Worm (Caenorhabditis elegans): ENCODE results near the gene pstk-1.

pstk-1 gene

ce11 chrIII:12426558-12426957 lies 39.9 kb upstream of the pstk-1 start, which contains the start of gene pie-1:
TSS of gene pie-1 (plus strand) at chrIII:12426893.
- no peak for TF ChIP-seq aptf-2 (GFP tag; conservative IDR thresholded peaks at IDR 0.05)
- TF ChIP-seq ztf-28 (GFP tag; IDR thresholded peaks at IDR 0.05), result no peak
- no peak for TF ChIP-seq attf-3 (GFP tag; conservative IDR thresholded peaks at IDR 0.05)
- peak; percentile 100 for TF ChIP-seq efl-1 (GFP tag; optimal IDR thresholded peaks at IDR 0.05)
- peak; percentile 59 for TF ChIP-seq F49E8.2 (tag; optimal IDR thresholded peaks at IDR 0.05; ENCODE audit: insufficient read depth)
- no peak for TF ChIP-seq nfya-2 (GFP tag; IDR thresholded peaks at IDR 0.05)
- TF ChIP-seq ccch-3 (GFP tag; optimal IDR thresholded peaks at IDR 0.05), result no peak
- peak; percentile 44; the same call in 1 of the 2 replicates for TF ChIP-seq mcd-1 (GFP tag; IDR thresholded peaks at IDR 0.05)
- TF ChIP-seq K12H6.12 (tag; optimal IDR thresholded peaks at IDR 0.05), result no peak
- peak; percentile 90 for TF ChIP-seq him-1 (tag; optimal IDR thresholded peaks at IDR 0.05)
- TF ChIP-seq tlf-1 (GFP tag; optimal IDR thresholded peaks at IDR 0.05), result peak; percentile 43
- peak; percentile 79 for TF ChIP-seq lin-54 (GFP tag; optimal IDR thresholded peaks at IDR 0.05)
- no peak for TF ChIP-seq akir-1 (GFP tag; optimal IDR thresholded peaks at IDR 0.05)
- peak; percentile 78 for TF ChIP-seq madf-8 (GFP tag; conservative IDR thresholded peaks at IDR 0.05)
- TF ChIP-seq ztf-22 (GFP tag; optimal IDR thresholded peaks at IDR 0.05), result no peak
- peak; percentile 65; the same call in 1 of the 2 replicates for TF ChIP-seq hsf-1 (GFP tag; IDR thresholded peaks at IDR 0.05)
- TF ChIP-seq lin-35 (GFP tag; optimal IDR thresholded peaks at IDR 0.05), result peak in 2 of 3 experiments; percentile 19 to 68
- no peak for TF ChIP-seq sea-2 (GFP tag; IDR thresholded peaks at IDR 0.05)
- TF ChIP-seq snpc-3.4 (tag; optimal IDR thresholded peaks at IDR 0.05), result peak; percentile 30
- TF ChIP-seq B0261.1 (tag; optimal IDR thresholded peaks at IDR 0.05), result no peak
- TF ChIP-seq B0019.2 (GFP tag; conservative IDR thresholded peaks at IDR 0.05), result 0 out of 2 replicates have a peak, but pooled peaks have one; percentile 7
- no peak for TF ChIP-seq sdz-38 (tag; optimal IDR thresholded peaks at IDR 0.05)
- peak in 1 of 2 experiments; percentile 24 for TF ChIP-seq rec-8 (tag; optimal IDR thresholded peaks at IDR 0.05)
- TF ChIP-seq Y95B8A.8 (GFP tag; IDR thresholded peaks at IDR 0.05), result 0 out of 2 replicates have a peak, but pooled peaks have one; percentile 12
- no peak for TF ChIP-seq zim-3 (tag; optimal IDR thresholded peaks at IDR 0.05)
- no peak for TF ChIP-seq nhr-80 (tag; optimal IDR thresholded peaks at IDR 0.05)
- TF ChIP-seq ztf-18 (tag; optimal IDR thresholded peaks at IDR 0.05), result no peak
- peak; percentile 92 for TF ChIP-seq F33H1.4 (GFP tag; IDR thresholded peaks at IDR 0.05)
- TF ChIP-seq ceh-79 (tag; optimal IDR thresholded peaks at IDR 0.05), result no peak
- TF ChIP-seq xnd-1 (tag; optimal IDR thresholded peaks at IDR 0.05), result peak; percentile 94
- TF ChIP-seq D2030.7 (GFP tag; IDR thresholded peaks at IDR 0.05), result peak; percentile 85
- TF ChIP-seq ceh-27 (GFP tag; optimal IDR thresholded peaks at IDR 0.05), result no peak
- TF ChIP-seq ekl-4 (GFP tag; IDR thresholded peaks at IDR 0.05), result no peak
- no peak for TF ChIP-seq egrh-3 (GFP tag; IDR thresholded peaks at IDR 0.05)
- TF ChIP-seq snpc-4 (GFP tag; optimal IDR thresholded peaks at IDR 0.05), result peak; percentile 75
- TF ChIP-seq snpc-4 (tag; optimal IDR thresholded peaks at IDR 0.05), result no peak
- TF ChIP-seq hlh-12 (tag; optimal IDR thresholded peaks at IDR 0.05), result no peak
- TF ChIP-seq lsl-1 (GFP tag; optimal IDR thresholded peaks at IDR 0.05), result peak; percentile 95
- TF ChIP-seq ZK185.1 (tag; optimal IDR thresholded peaks at IDR 0.05; ENCODE audit: poor library complexity, severe bottlenecking), result no peak
- no peak for TF ChIP-seq K11D2.4 (GFP tag; IDR thresholded peaks at IDR 0.05)
- no peak for TF ChIP-seq T26A5.8 (tag; optimal IDR thresholded peaks at IDR 0.05)
- peak; percentile 94 for TF ChIP-seq dpl-1 (GFP tag; optimal IDR thresholded peaks at IDR 0.05)
- peak; percentile 86 for TF ChIP-seq ceh-91 (GFP tag; IDR thresholded peaks at IDR 0.05)
- TF ChIP-seq pbrm-1 (GFP tag; IDR thresholded peaks at IDR 0.05), result no peak
- TF ChIP-seq hrde-1 (tag; optimal IDR thresholded peaks at IDR 0.05; ENCODE audit: borderline replicate concordance), result no peak
- TF ChIP-seq madf-6 (GFP tag; IDR thresholded peaks at IDR 0.05), result peak; percentile 96
- no peak for TF ChIP-seq madf-10 (tag; optimal IDR thresholded peaks at IDR 0.05)
